Worm (Caenorhabditis elegans): ENCODE data around the gene H25K10.1.

Gene H25K10.1

DNA sequence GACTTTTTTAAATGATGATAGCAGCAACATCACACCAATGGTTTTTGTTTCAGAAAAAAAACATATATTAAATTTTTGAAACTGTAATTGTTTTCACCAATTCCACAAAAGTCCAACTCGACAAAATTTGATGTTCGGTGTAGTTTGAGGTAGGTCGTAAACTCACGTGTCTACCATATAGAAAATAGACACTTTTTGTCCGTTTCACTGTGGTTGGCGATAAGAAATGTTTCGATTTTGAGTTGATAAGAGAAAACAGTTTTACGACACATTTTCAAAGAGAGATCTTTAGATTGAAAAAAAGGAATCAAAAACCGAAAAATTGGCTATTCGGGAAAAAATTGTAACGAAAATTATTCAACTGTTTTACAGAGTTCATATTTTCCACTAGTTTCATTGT is 23.7 kb upstream of the H25K10.1 start:
- no peak for TF ChIP-seq hlh-17 (GFP tag; optimal IDR thresholded peaks at IDR 0.05; ENCODE audit: borderline replicate concordance)
- no peak for TF ChIP-seq unc-86 (tag; optimal IDR thresholded peaks at IDR 0.05)
- peak; percentile 14 for TF ChIP-seq nhr-71 (tag; optimal IDR thresholded peaks at IDR 0.05)
- peak; percentile 84 for TF ChIP-seq elt-2 (tag; optimal IDR thresholded peaks at IDR 0.05)
- peak in 2 of 6 experiments; percentile 6 to 82 for TF ChIP-seq elt-3 (tag; optimal IDR thresholded peaks at IDR 0.05)
- TF ChIP-seq irx-1 (tag; optimal IDR thresholded peaks at IDR 0.05), result no peak
- peak in 1 of 2 experiments; percentile 24 for TF ChIP-seq lsy-2 (tag; optimal IDR thresholded peaks at IDR 0.05)
- no peak for TF ChIP-seq snu-23 (GFP tag; optimal IDR thresholded peaks at IDR 0.05)
- TF ChIP-seq lin-35 (GFP tag; optimal IDR thresholded peaks at IDR 0.05), result peak in 1 of 2 experiments; percentile 23
- TF ChIP-seq fkh-10 (GFP tag; optimal IDR thresholded peaks at IDR 0.05), result no peak
- TF ChIP-seq ceh-90 (tag; optimal IDR thresholded peaks at IDR 0.05), result no peak
- TF ChIP-seq nhr-76 (tag; optimal IDR thresholded peaks at IDR 0.05), result no peak
- TF ChIP-seq grh-1 (GFP tag; IDR thresholded peaks at IDR 0.05), result no peak
- TF ChIP-seq mdl-1 (tag; optimal IDR thresholded peaks at IDR 0.05), result peak in 1 of 2 experiments; percentile 65
- no peak for TF ChIP-seq pax-3 (tag; optimal IDR thresholded peaks at IDR 0.05)
- TF ChIP-seq nhr-11 (tag; optimal IDR thresholded peaks at IDR 0.05), result no peak
- TF ChIP-seq pag-3 (tag; optimal IDR thresholded peaks at IDR 0.05; ENCODE audit: borderline replicate concordance, insufficient read depth), result no peak
- TF ChIP-seq unc-30 (tag; optimal IDR thresholded peaks at IDR 0.05), result no peak
- TF ChIP-seq unc-62 (GFP tag; optimal IDR thresholded peaks at IDR 0.05), result no peak
- no peak for TF ChIP-seq ceh-82 (tag; optimal IDR thresholded peaks at IDR 0.05)
- no peak for TF ChIP-seq sox-4 (tag; optimal IDR thresholded peaks at IDR 0.05)
- TF ChIP-seq nhr-20 (tag; optimal IDR thresholded peaks at IDR 0.05), result peak; percentile 67
- TF ChIP-seq nhr-12 (tag; optimal IDR thresholded peaks at IDR 0.05), result no peak
- TF ChIP-seq blmp-1 (tag; optimal IDR thresholded peaks at IDR 0.05), result peak; percentile 72
- no peak for TF ChIP-seq C16A3.4 (tag; optimal IDR thresholded peaks at IDR 0.05)
- no peak for TF ChIP-seq nhr-28 (tag; optimal IDR thresholded peaks at IDR 0.05)
- peak; percentile 25 for TF ChIP-seq lin-14 (GFP tag; optimal IDR thresholded peaks at IDR 0.05)
- no peak for TF ChIP-seq efl-1 (optimal IDR thresholded peaks at IDR 0.05)
- peak in 1 of 2 experiments; percentile 64 for TF ChIP-seq efl-1 (GFP tag; optimal IDR thresholded peaks at IDR 0.05 in 1 of 2)
- peak; percentile 21 for TF ChIP-seq nhr-90 (tag; optimal IDR thresholded peaks at IDR 0.05; ENCODE audit: poor library complexity)
- no peak for TF ChIP-seq tlp-1 (tag; optimal IDR thresholded peaks at IDR 0.05)
- no peak for TF ChIP-seq dsc-1 (tag; optimal IDR thresholded peaks at IDR 0.05)
- TF ChIP-seq hpl-2 (GFP tag; optimal IDR thresholded peaks at IDR 0.05), result no peak

DNA sequence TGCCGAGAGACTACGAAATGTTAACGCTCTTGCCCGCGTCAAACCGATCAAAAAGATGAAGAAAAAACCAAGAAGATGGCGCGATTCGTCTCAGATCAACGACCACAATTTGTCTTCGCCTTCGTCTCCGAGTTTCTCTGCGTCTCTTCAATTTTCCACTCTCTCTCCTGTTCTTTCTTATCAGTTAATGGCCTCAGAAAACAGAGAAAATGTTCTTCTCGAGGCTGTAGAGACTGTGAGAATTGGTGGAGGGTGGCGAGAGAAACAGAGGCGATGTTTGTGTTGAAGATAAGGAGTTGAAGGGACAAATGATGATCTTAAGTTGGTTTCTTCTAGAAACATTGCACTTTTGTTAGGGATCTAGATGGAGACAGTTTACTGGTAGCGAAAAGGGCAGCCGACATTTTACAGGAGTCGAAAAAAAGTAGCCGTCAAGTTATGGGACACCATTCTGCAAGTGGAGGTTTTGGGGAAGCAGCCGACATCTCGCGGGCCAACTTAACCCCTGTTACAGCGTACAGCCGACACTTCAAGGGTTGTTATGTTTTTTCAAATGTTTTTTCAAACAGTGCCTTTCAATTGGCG is 21.2 kb upstream of the H25K10.1 start:
- TF ChIP-seq ceh-88 (GFP tag; IDR thresholded peaks at IDR 0.05) (no peak), nhr-71 (tag; optimal IDR thresholded peaks at IDR 0.05) (peak; percentile 92), unc-130 (tag; optimal IDR thresholded peaks at IDR 0.05) (peak; percentile 21), mep-1 (tag; optimal IDR thresholded peaks at IDR 0.05) (peak; percentile 30), xbp-1 (tag; optimal IDR thresholded peaks at IDR 0.05) (peak; percentile 37), C16A3.4 (tag; optimal IDR thresholded peaks at IDR 0.05) (peak; percentile 50), nhr-90 (tag; optimal IDR thresholded peaks at IDR 0.05; ENCODE audit: poor library complexity) (peak; percentile 88), ceh-63 (GFP tag; optimal IDR thresholded peaks at IDR 0.05) (no peak), hpl-2 (GFP tag; optimal IDR thresholded peaks at IDR 0.05) (peak; percentile 62), efl-1 (optimal IDR thresholded peaks at IDR 0.05) (peak; percentile 15 to 24), efl-1 (GFP tag; optimal IDR thresholded peaks at IDR 0.05 in 1 of 2) (peak in 1 of 2 experiments; percentile 94), nhr-47 (tag; optimal IDR thresholded peaks at IDR 0.05) (peak; percentile 61), ceh-8 (GFP tag; optimal IDR thresholded peaks at IDR 0.05) (no peak), nhr-77 (tag; optimal IDR thresholded peaks at IDR 0.05) (peak; percentile 66), swsn-7 (tag; optimal IDR thresholded peaks at IDR 0.05) (peak; percentile 41), lsy-2 (tag; optimal IDR thresholded peaks at IDR 0.05) (peak; percentile 48 to 66), vab-15 (tag; optimal IDR thresholded peaks at IDR 0.05) (peak; percentile 31), pag-3 (tag; optimal IDR thresholded peaks at IDR 0.05; ENCODE audit: borderline replicate concordance, insufficient read depth) (peak; percentile 50), lin-14 (GFP tag; optimal IDR thresholded peaks at IDR 0.05) (peak; percentile 92), tbx-2 (tag; optimal IDR thresholded peaks at IDR 0.05) (peak; percentile 77), elt-2 (tag; optimal IDR thresholded peaks at IDR 0.05) (peak; percentile 97), alr-1 (tag; optimal IDR thresholded peaks at IDR 0.05; ENCODE audit: borderline replicate concordance) (no peak), snpc-4 (tag; optimal IDR thresholded peaks at IDR 0.05) (peak; percentile 91), jun-1 (tag; optimal IDR thresholded peaks at IDR 0.05) (peak; percentile 67), ztf-4 (tag; optimal IDR thresholded peaks at IDR 0.05) (peak; percentile 49), snu-23 (GFP tag; optimal IDR thresholded peaks at IDR 0.05) (peak; percentile 73), unc-98 (GFP tag; IDR thresholded peaks at IDR 0.05) (no peak), nhr-20 (tag; optimal IDR thresholded peaks at IDR 0.05) (peak; percentile 97), nhr-237 (tag; optimal IDR thresholded peaks at IDR 0.05) (peak; percentile 47)

All from whole organism, L1 larva.